Worm (Caenorhabditis elegans) whole organism, mixed stage, embryonic: Measurements from ENCODE around the gene Y40C5A.4.

Experiments
- elt-3 ChIP-seq: fragments of 150-350 bp; optimal IDR thresholded peaks from 2 replicates; lab custom pipeline; 2014; ENCODE audit warnings: missing biosample characterization, missing genetic modification characterization
- sptf-1 ChIP-seq: sonication (generic microtip); optimal IDR thresholded peaks from 2 replicates; lab custom pipeline; 2017; ENCODE audit warnings: mild to moderate bottlenecking, missing genetic modification characterization, moderate library complexity, missing compliant biosample characterization

DNA sequence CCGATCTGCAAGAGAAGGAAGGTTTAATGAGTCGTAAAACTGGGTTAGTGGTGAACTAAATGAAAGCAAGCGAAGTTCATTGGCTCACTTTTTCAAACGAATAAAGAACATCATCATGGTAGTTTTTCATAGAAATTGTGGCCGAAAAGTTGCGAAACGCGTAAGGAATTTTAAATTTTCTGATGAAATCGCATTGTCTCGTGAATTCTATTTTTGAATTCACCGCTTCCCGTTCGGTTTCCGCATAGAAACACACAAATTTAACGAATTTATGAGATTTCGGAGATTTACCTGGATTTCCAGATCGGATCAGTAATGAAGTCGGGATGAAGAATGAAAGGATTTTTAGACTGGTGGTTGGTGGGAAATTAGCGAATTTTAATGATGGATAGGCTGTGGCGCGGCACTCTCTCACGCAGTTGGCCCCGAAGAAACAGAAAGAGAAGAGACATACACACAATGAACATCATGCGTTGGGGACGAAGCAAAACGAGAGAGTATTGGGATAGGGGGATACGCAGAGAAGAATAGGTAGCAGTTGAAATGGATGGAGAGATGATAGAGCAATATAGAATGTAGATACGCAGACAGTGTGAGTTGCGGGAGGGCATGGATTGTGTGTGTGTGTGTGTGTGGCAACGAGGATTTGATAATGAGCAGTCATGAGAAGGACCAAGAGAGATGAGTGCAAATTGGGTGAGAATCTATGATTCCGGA is 22.1 kb upstream of the Y40C5A.4 start:
- TF ChIP-seq sptf-1: peak; percentile 41
- TF ChIP-seq elt-3: no peak
